Worm (Caenorhabditis elegans) whole organism, mixed stage, embryonic: ENCODE results near the gene F08G12.5.
A peak's percentile ranks its signal among the peaks of the same experiment; 100 is the strongest.

ENCODE experiments used
- M03D4.4 ChIP-seq: sonication (generic microtip); optimal IDR thresholded peaks from 2 replicates; lab custom pipeline; 2017; ENCODE audit warnings: mild to moderate bottlenecking, missing genetic modification characterization, missing compliant biosample characterization
- blmp-1 ChIP-seq: fragments of 150-350 bp; optimal IDR thresholded peaks from 2 replicates; lab custom pipeline; 2014; ENCODE audit warnings: missing biosample characterization, missing genetic modification characterization
- ceh-39 ChIP-seq: fragments of 150-350 bp; optimal IDR thresholded peaks from 2 replicates; lab custom pipeline; 2014; ENCODE audit warnings: missing biosample characterization, missing genetic modification characterization
- ceh-43 ChIP-seq: fragments of 200-800 bp; sonication (Bioruptor generic); optimal IDR thresholded peaks from 2 replicates; lab custom pipeline; 2018; ENCODE audit warnings: mild to moderate bottlenecking, missing genetic modification characterization, moderate library complexity, missing compliant biosample characterization
- ces-1 ChIP-seq: fragments of 150-350 bp; optimal IDR thresholded peaks from 2 replicates; lab custom pipeline; 2014; ENCODE audit warnings: missing biosample characterization, missing genetic modification reagents, missing genetic modification characterization
- cnd-1 ChIP-seq: fragments of 200-800 bp; sonication (Bioruptor generic); optimal IDR thresholded peaks from 2 replicates; lab custom pipeline; 2018; ENCODE audit warnings: mild to moderate bottlenecking, missing genetic modification characterization, missing compliant biosample characterization
- drap-1 ChIP-seq: fragments of 200-800 bp; sonication (Bioruptor generic); optimal IDR thresholded peaks from 3 replicates; lab custom pipeline; 2018; ENCODE audit warnings: mild to moderate bottlenecking, missing genetic modification characterization, missing compliant biosample characterization
- elt-1 ChIP-seq: sonication (generic microtip); optimal IDR thresholded peaks from 2 replicates; lab custom pipeline; 2017; ENCODE audit warnings: missing genetic modification characterization, mild to moderate bottlenecking, missing compliant biosample characterization, antibody characterized with exemption, moderate library complexity, borderline replicate concordance; ENCODE audit not compliant: insufficient read depth
- elt-3 ChIP-seq: fragments of 150-350 bp; optimal IDR thresholded peaks from 2 replicates; lab custom pipeline; 2014; ENCODE audit warnings: missing biosample characterization, missing genetic modification characterization
- ham-2 ChIP-seq: fragments of 200-800 bp; sonication (Bioruptor generic); optimal IDR thresholded peaks from 2 replicates; lab custom pipeline; 2018; ENCODE audit warnings: mild to moderate bottlenecking, missing genetic modification characterization, missing compliant biosample characterization
- hlh-1 ChIP-seq: fragments of 150-350 bp; optimal IDR thresholded peaks from 2 replicates; lab custom pipeline; 2014; ENCODE audit warnings: missing biosample characterization, missing genetic modification reagents, missing genetic modification characterization
- lin-13 ChIP-seq: fragments of 150-350 bp; optimal IDR thresholded peaks from 2 replicates; lab custom pipeline; 2014; ENCODE audit warnings: missing biosample characterization, missing genetic modification characterization
- lsy-2 ChIP-seq: fragments of 150-350 bp; optimal IDR thresholded peaks from 2 replicates; lab custom pipeline; 2014; ENCODE audit warnings: missing biosample characterization, missing genetic modification characterization
- mab-5 ChIP-seq: fragments of 150-350 bp; optimal IDR thresholded peaks from 2 replicates; lab custom pipeline; 2014; ENCODE audit warnings: missing biosample characterization, missing genetic modification characterization
- mep-1 ChIP-seq: fragments of 150-350 bp; optimal IDR thresholded peaks from 2 replicates; lab custom pipeline; 2017; ENCODE audit warnings: missing biosample characterization, missing genetic modification reagents, missing genetic modification characterization, inconsistent platforms
- mls-2 ChIP-seq: sonication (generic microtip); optimal IDR thresholded peaks from 2 replicates; lab custom pipeline; 2016; ENCODE audit warnings: mild to moderate bottlenecking, missing genetic modification characterization, moderate library complexity, missing compliant biosample characterization
- nhr-12 ChIP-seq: fragments of 150-350 bp; optimal IDR thresholded peaks from 2 replicates; lab custom pipeline; 2014; ENCODE audit warnings: missing biosample characterization, missing genetic modification characterization
- nhr-2 ChIP-seq: fragments of 150-350 bp; optimal IDR thresholded peaks from 2 replicates; lab custom pipeline; 2014; ENCODE audit warnings: missing biosample characterization, missing genetic modification characterization
- nhr-237 ChIP-seq: fragments of 150-350 bp; optimal IDR thresholded peaks from 2 replicates; lab custom pipeline; 2014; ENCODE audit warnings: missing biosample characterization, missing genetic modification characterization
- nhr-28 ChIP-seq: fragments of 150-350 bp; optimal IDR thresholded peaks from 2 replicates; lab custom pipeline; 2014; ENCODE audit warnings: missing biosample characterization, missing genetic modification characterization
- nhr-76 ChIP-seq: sonication (generic microtip); optimal IDR thresholded peaks from 2 replicates; lab custom pipeline; 2017; ENCODE audit warnings: missing biosample characterization, missing genetic modification characterization
- pha-4 ChIP-seq: fragments of 150-350 bp; optimal IDR thresholded peaks from 2 replicates; lab custom pipeline; 2018; ENCODE audit warnings: missing biosample characterization, missing genetic modification reagents, missing genetic modification characterization
- sem-2 ChIP-seq: fragments of 200-800 bp; sonication (Bioruptor generic); optimal IDR thresholded peaks from 2 replicates; lab custom pipeline; 2018; ENCODE audit warnings: mild to moderate bottlenecking, missing genetic modification characterization, missing compliant biosample characterization
- snpc-4 ChIP-seq: fragments of 150-350 bp; optimal IDR thresholded peaks from 2 replicates; lab custom pipeline; 2014; ENCODE audit warnings: missing biosample characterization, missing genetic modification characterization
- sptf-1 ChIP-seq: sonication (generic microtip); optimal IDR thresholded peaks from 2 replicates; lab custom pipeline; 2017; ENCODE audit warnings: mild to moderate bottlenecking, missing genetic modification characterization, moderate library complexity, missing compliant biosample characterization
- tbx-8 ChIP-seq: fragments of 200-800 bp; sonication (Bioruptor generic); optimal IDR thresholded peaks from 2 replicates; lab custom pipeline; 2018; ENCODE audit warnings: mild to moderate bottlenecking, missing genetic modification characterization, moderate library complexity, missing compliant biosample characterization
- unc-120 ChIP-seq: sonication (generic microtip); optimal IDR thresholded peaks from 2 replicates; lab custom pipeline; 2017; ENCODE audit warnings: missing genetic modification characterization, missing compliant biosample characterization; ENCODE audit not compliant: poor library complexity, severe bottlenecking
- unc-39 ChIP-seq: fragments of 150-350 bp; optimal IDR thresholded peaks from 2 replicates; lab custom pipeline; 2014; ENCODE audit warnings: missing biosample characterization, missing genetic modification characterization
- unc-62 ChIP-seq: fragments of 150-350 bp; optimal IDR thresholded peaks from 2 replicates; lab custom pipeline; 2014; ENCODE audit warnings: missing biosample characterization, missing genetic modification reagents, missing genetic modification characterization
- zip-8 ChIP-seq: fragments of 150-350 bp; optimal IDR thresholded peaks from 2 replicates; lab custom pipeline; 2014; ENCODE audit warnings: missing biosample characterization, missing genetic modification characterization
- ztf-11 ChIP-seq: fragments of 150-350 bp; optimal IDR thresholded peaks from 2 replicates; lab custom pipeline; 2014; ENCODE audit warnings: missing biosample characterization, missing genetic modification characterization

The F08G12.5 gene

DNA sequence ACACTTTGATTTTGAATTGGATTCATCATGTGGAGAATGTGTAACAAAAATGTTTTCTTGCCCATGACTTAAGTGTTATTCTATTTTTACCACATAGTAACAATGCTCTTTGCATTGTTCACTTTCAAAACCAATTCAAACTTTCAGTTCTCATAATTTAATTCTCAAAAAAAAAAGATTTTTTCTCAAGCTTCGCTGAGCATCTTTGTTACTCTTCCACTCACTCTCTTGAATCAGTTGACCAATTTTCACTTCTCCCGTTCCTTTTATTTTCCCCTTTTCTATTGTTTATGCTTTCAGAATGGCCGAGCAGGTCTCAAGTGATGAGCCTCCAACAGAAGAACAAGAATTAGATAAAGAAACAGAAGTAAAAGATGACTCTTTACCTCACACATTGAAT, 36.1 kb upstream of the F08G12.5 start, which contains the start of gene oct-2:
Gene oct-2 (plus strand): TSS at position 301 of the 400 bp plus-strand sequence.
- TF ChIP-seq ham-2 (GFP tag; lab: Kevin White, UChicago) (no peak), elt-3 (tag; lab: Kevin White, UChicago) (no peak), mls-2 (no peak), zip-8 (tag; lab: Kevin White, UChicago) (no peak), snpc-4 (tag; lab: Kevin White, UChicago) (no peak), nhr-76 (no peak), M03D4.4 (no peak), cnd-1 (tag; lab: Kevin White, UChicago) (no peak), ztf-11 (tag; lab: Kevin White, UChicago) (no peak), pha-4 (tag; lab: Kevin White, UChicago) (no peak), lin-13 (tag; lab: Kevin White, UChicago) (no peak), ces-1 (no peak), lsy-2 (tag; lab: Kevin White, UChicago) (no peak), ceh-43 (GFP tag; lab: Kevin White, UChicago) (no peak), sptf-1 (tag; lab: Kevin White, UChicago) (no peak), sem-2 (GFP tag; lab: Kevin White, UChicago) (no peak), drap-1 (GFP tag; lab: Kevin White, UChicago) (no peak), nhr-237 (no peak), mep-1 (tag; lab: Kevin White, UChicago) (no peak)

DNA sequence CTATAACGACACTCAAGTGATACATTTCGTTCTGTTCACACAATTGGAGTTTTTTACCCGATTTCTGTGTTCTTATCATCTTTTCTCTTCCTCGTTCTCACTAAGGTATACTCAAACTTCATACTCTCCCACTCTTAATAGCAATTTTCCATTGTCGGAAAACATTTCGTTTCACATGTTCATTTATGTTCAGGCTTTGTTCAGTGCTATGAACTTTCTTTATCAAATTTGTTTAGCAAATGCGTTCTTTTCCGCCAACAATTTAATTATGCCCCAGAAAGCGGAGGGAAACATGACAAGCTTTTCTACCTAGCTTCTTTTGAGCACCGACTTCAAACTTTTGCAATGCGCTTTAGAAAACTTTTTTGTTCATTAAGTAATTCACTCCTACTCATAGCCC, 35.4 kb upstream of the F08G12.5 start:
- TF ChIP-seq ceh-39 (tag; lab: Kevin White, UChicago), result no peak
- TF ChIP-seq ces-1, result peak; percentile 89
- TF ChIP-seq, all 35 proteins: peak for 1

DNA sequence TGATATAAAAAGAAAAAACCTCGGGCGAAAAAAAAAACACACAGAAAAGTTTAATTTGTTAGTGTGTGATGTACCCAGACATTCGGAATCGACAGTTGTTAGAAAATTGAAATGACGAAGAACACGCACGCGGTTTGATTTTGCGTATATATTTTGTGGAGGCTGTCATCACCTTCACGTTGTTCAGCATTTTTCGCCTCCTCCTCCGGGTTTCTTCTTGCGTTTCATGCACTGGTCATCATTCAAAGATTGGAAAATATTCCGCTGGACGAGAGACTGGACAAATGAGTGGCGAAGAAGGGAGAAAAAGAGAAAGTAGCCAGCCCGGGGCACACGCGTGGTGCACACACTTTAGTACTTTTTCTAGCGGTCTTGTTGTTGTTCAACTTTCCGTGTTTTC, 34.8 kb upstream of the F08G12.5 start:
- TF ChIP-seq hlh-1 (tag; lab: Kevin White, UChicago), result peak; percentile 61
- TF ChIP-seq tbx-8 (GFP tag; lab: Kevin White, UChicago), result no peak
- no peak for TF ChIP-seq nhr-2 (tag; lab: Kevin White, UChicago)
- TF ChIP-seq lin-13 (tag; lab: Kevin White, UChicago), result no peak
- no peak for TF ChIP-seq pha-4 (tag; lab: Kevin White, UChicago)
- TF ChIP-seq drap-1 (GFP tag; lab: Kevin White, UChicago), result no peak
- TF ChIP-seq ham-2 (GFP tag; lab: Kevin White, UChicago), result no peak
- peak; percentile 21 for TF ChIP-seq unc-62 (GFP tag; lab: Kevin White, UChicago)
- no peak for TF ChIP-seq sem-2 (GFP tag; lab: Kevin White, UChicago)
- TF ChIP-seq elt-3 (tag; lab: Kevin White, UChicago), result no peak
- no peak for TF ChIP-seq elt-1 (tag; lab: Kevin White, UChicago)
- no peak for TF ChIP-seq blmp-1 (tag; lab: Kevin White, UChicago)
- TF ChIP-seq M03D4.4, result no peak
- TF ChIP-seq nhr-28 (tag; lab: Kevin White, UChicago), result no peak
- TF ChIP-seq zip-8 (tag; lab: Kevin White, UChicago), result no peak
- no peak for TF ChIP-seq unc-120
- no peak for TF ChIP-seq ztf-11 (tag; lab: Kevin White, UChicago)
- TF ChIP-seq, all 35 proteins: peak for 2

DNA sequence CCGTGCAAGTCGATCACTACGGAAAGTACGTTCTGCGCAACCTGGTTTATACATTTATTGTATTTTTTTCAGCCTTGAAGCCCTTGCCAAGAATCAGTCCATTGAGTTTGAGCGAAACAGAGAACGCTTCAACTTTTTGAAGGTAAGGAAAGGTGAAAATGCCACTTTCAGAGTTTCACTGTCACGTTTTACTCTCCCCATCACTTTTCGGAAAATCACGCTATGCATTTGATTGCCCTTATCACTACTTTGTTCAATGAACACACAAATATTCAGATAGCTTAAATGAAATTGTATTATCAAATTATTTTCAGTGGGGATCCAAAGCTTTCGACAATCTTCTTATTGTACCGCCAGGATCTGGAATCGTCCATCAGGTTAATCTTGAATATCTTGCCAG, 30.4 kb upstream of the F08G12.5 start:
- TF ChIP-seq nhr-28 (tag; lab: Kevin White, UChicago) (no peak), unc-120 (no peak), ham-2 (GFP tag; lab: Kevin White, UChicago) (no peak), M03D4.4 (no peak), sem-2 (GFP tag; lab: Kevin White, UChicago) (no peak), unc-62 (GFP tag; lab: Kevin White, UChicago) (no peak), nhr-237 (no peak), lsy-2 (tag; lab: Kevin White, UChicago) (no peak), snpc-4 (tag; lab: Kevin White, UChicago) (no peak), sptf-1 (tag; lab: Kevin White, UChicago) (no peak), elt-3 (tag; lab: Kevin White, UChicago) (no peak), nhr-2 (tag; lab: Kevin White, UChicago) (no peak), mep-1 (tag; lab: Kevin White, UChicago) (no peak), ceh-43 (GFP tag; lab: Kevin White, UChicago) (no peak), nhr-12 (tag; lab: Kevin White, UChicago) (no peak), drap-1 (GFP tag; lab: Kevin White, UChicago) (no peak), nhr-76 (no peak), blmp-1 (tag; lab: Kevin White, UChicago) (no peak), elt-1 (tag; lab: Kevin White, UChicago) (no peak), mls-2 (no peak)

DNA sequence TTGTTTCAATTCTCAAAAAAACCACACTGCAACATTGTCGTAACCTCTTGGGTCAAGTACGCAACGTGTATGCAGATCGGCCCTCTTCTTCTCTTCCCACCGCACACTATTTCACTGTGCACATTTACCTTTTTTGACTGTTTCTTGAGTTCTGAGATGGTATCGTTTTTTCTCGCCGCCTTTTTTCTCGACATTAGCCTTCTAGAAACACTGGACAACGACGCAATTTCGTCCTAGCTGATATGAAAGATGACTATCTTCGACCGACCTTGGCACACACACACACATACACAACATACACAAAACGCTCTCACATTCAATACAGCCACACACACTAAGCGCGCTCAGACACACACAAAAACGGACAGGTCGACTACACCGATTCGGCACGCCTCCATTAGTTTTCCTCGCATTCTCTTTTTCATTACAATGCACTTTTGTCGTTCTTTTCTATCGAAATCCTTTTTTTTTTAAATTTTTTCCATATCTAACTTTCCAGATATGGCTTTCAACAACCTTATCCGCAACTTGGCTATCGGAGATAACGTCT, 29.4 kb upstream of the F08G12.5 start, which contains the start of gene aco-1:
Gene aco-1 (plus strand): TSS at position 500 of the 550 bp plus-strand sequence.
- peak; percentile 71 for TF ChIP-seq elt-1 (tag; lab: Kevin White, UChicago)
- no peak for TF ChIP-seq mab-5 (tag; lab: Kevin White, UChicago)
- peak; percentile 27 for TF ChIP-seq M03D4.4
- peak; percentile 23 for TF ChIP-seq ham-2 (GFP tag; lab: Kevin White, UChicago)
- peak; percentile 15 for TF ChIP-seq mls-2
- peak; percentile 52 for TF ChIP-seq nhr-2 (tag; lab: Kevin White, UChicago)
- no peak for TF ChIP-seq unc-39 (tag; lab: Kevin White, UChicago)
- TF ChIP-seq cnd-1 (tag; lab: Kevin White, UChicago), result no peak
- peak; percentile 24 for TF ChIP-seq lin-13 (tag; lab: Kevin White, UChicago)
- peak; percentile 21 for TF ChIP-seq mep-1 (tag; lab: Kevin White, UChicago)
- TF ChIP-seq nhr-12 (tag; lab: Kevin White, UChicago), result peak; percentile 15
- TF ChIP-seq nhr-237, result no peak
- peak; percentile 27 for TF ChIP-seq sptf-1 (tag; lab: Kevin White, UChicago)
